Worm (Caenorhabditis elegans) whole organism, L4/young adult: ENCODE results near the gene F59E11.5.

Experiments
- W03F9.2 ChIP-seq: fragments of 150-350 bp; optimal IDR thresholded peaks from 2 replicates; lab custom pipeline; 2014; ENCODE audit warnings: missing biosample characterization, missing genetic modification characterization
- dao-5 ChIP-seq: sonication (generic microtip); optimal IDR thresholded peaks from 2 replicates; lab custom pipeline; 2016; ENCODE audit warnings: missing genotype, missing genetic modification characterization, moderate library complexity, missing compliant biosample characterization
- him-1 ChIP-seq: sonication (generic microtip); optimal IDR thresholded peaks from 2 replicates; lab custom pipeline; 2016; ENCODE audit warnings: missing genotype, missing genetic modification reagents, missing genetic modification characterization, missing compliant biosample characterization

The F59E11.5 gene

ce11 chrV:9018871-9019270 is 24.0 kb downstream of the F59E11.5 start:
- no peak for TF ChIP-seq dao-5 (tag; lab: Kevin White, UChicago)
- no peak for TF ChIP-seq W03F9.2 (tag; lab: Kevin White, UChicago)

DNA sequence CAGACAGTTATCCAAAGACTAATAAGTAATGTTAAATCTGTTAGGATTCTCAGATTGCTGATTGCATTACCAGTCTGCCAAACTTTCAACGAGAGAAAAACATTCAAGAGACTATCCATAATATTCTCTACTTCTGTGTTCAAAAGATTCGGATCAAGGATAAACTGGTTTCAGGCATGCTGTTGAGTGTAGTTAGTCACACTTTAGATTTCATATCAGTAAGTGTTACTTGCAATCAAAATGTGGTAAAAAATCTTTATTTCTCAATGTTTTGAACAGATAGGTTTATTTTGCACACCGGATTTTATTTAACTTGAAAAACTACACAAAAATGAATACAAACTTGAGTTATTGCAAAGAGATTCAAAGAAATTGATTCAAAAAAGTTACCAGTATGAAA is 27.2 kb downstream of the F59E11.5 start, which contains the start of gene oac-41:
Gene oac-41 (minus strand): TSS at position 101 of the 400 bp plus-strand sequence.
- TF ChIP-seq dao-5 (tag; lab: Kevin White, UChicago) = no peak
- no peak for TF ChIP-seq W03F9.2 (tag; lab: Kevin White, UChicago)
- no peak for TF ChIP-seq him-1 (tag; lab: Kevin White, UChicago)

ce11 chrV:9024713-9025112 is 29.8 kb downstream of the F59E11.5 start, which contains the start of gene bus-1:
bus-1 (minus strand) TSS chrV:9024813.
- no peak for TF ChIP-seq W03F9.2 (tag; lab: Kevin White, UChicago)
- no peak for TF ChIP-seq him-1 (tag; lab: Kevin White, UChicago)
- TF ChIP-seq dao-5 (tag; lab: Kevin White, UChicago) = no peak

- no peak for TF ChIP-seq him-1 (tag; lab: Kevin White, UChicago)
- no peak for TF ChIP-seq dao-5 (tag; lab: Kevin White, UChicago)
- no peak for TF ChIP-seq W03F9.2 (tag; lab: Kevin White, UChicago)
These were observed 35.3 kb downstream of the F59E11.5 start, which contains the start of gene C25E10.5 for ce11 chrV:9030248-9030647. C25E10.5 (plus strand) TSS chrV:9030548.

ce11 chrV:9033267-9033666 is 38.4 kb downstream of the F59E11.5 start, which contains the start of gene C25E10.4:
C25E10.4 (plus strand) TSS chrV:9033567.
- TF ChIP-seq W03F9.2 (tag; lab: Kevin White, UChicago) (no peak), him-1 (tag; lab: Kevin White, UChicago) (no peak), dao-5 (tag; lab: Kevin White, UChicago) (no peak)

DNA sequence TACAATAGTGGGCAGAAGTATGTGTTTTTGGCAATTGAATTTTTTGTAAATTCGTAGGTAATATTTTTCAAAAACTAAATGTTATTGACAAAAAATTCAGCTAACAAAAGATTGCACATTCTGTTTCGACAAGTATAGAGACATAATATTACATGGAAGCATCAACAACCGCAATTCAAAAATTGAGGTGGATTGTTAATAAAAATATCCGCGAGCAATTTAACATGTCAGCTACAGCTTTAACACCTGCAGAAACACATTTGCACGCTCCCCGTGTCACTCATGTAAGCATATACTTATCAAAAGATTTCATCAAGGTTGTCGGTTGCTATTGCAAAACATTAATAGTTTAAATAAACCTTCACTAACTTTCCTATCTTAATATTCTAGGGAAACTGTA is 40.8 kb downstream of the F59E11.5 start, which contains the start of gene srsx-34:
Gene srsx-34 (plus strand): TSS at position 301 of the 400 bp plus-strand sequence.
- TF ChIP-seq W03F9.2 (tag; lab: Kevin White, UChicago) = no peak
- no peak for TF ChIP-seq him-1 (tag; lab: Kevin White, UChicago)
- no peak for TF ChIP-seq dao-5 (tag; lab: Kevin White, UChicago)

DNA sequence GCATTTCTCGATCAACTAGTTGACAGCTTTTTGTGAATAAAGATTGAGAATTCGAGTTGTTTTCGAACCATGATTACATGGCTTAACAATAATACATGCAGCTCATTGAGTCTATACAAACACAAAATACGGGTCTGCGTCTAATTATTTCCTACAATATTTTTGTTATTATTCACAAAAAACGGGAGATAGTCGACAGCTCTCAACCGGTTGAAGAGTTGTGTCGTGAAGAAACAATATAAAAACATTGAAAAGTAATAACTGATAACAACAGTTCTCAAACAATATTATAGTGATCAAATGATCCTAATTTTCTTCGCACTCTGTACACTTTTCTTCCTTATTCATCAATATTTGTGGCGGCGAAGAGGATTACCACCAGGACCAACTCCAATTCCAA is 46.1 kb downstream of the F59E11.5 start, which contains the start of gene cyp-33B1:
Gene cyp-33B1 (plus strand): TSS at position 301 of the 400 bp plus-strand sequence.
- TF ChIP-seq him-1 (tag; lab: Kevin White, UChicago) (no peak), dao-5 (tag; lab: Kevin White, UChicago) (no peak), W03F9.2 (tag; lab: Kevin White, UChicago) (no peak)

DNA sequence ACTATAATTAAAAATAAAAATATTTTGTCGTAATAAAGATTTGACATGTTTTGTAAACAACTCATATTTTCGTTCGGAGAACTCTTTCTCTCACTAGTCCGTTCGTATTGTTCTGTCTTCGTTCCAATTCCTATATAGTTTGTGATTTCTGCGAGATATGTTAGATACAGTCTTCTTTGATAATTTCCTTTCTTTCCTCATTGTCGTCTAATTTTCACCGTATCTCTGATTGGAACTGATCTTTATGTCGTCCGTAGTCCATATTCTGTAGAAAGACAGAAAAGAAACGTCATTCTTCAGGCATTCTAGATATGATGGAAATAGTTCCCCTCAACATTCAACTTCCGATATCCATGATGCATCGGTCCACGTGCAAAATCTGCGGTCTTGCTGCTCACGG is 50.0 kb downstream of the F59E11.5 start, which contains the start of gene nhr-30:
Gene nhr-30 (plus strand): TSS at position 301 of the 400 bp plus-strand sequence.
- TF ChIP-seq W03F9.2 (tag; lab: Kevin White, UChicago) = no peak
- no peak for TF ChIP-seq him-1 (tag; lab: Kevin White, UChicago)
- TF ChIP-seq dao-5 (tag; lab: Kevin White, UChicago) = no peak
